Fruit fly (Drosophila melanogaster): ENCODE data around the gene Argk2.

Gene Argk2

dm6 chr3L:9011485-9012389 is 35.5 kb upstream of the Argk2 start (continued):
- TF ChIP-seq cas (GFP tag; IDR thresholded peaks at IDR 0.05) (no peak), CG1602 (GFP tag; optimal IDR thresholded peaks at IDR 0.05) (peak; percentile 66), sr (GFP tag; IDR thresholded peaks at IDR 0.05) (no peak; the same call in 2 of the 3 replicates), CG7271 (tag; optimal IDR thresholded peaks at IDR 0.05) (no peak), prd (optimal IDR thresholded peaks at IDR 0.05) (no peak), prd (GFP tag; IDR thresholded peaks at IDR 0.05) (peak; percentile 90), CG10267 (tag; optimal IDR thresholded peaks at IDR 0.05) (peak; percentile 84), CG17829 (tag; optimal IDR thresholded peaks at IDR 0.05) (peak; percentile 84), CG6765 (GFP tag; optimal IDR thresholded peaks at IDR 0.05) (no peak), CG12659 (GFP tag; optimal IDR thresholded peaks at IDR 0.05) (no peak), CG8281 (tag; optimal IDR thresholded peaks at IDR 0.05) (peak; percentile 57), exex (tag; optimal IDR thresholded peaks at IDR 0.05) (no peak), sqz (GFP tag; optimal IDR thresholded peaks at IDR 0.05) (peak; percentile 65), fd64A (GFP tag; optimal IDR thresholded peaks at IDR 0.05) (peak; percentile 54), CG7786 (GFP tag; optimal IDR thresholded peaks at IDR 0.05) (peak; percentile 70), CG13123 (GFP tag; optimal IDR thresholded peaks at IDR 0.05) (peak; percentile 52), Jarid2 (GFP tag; optimal IDR thresholded peaks at IDR 0.05) (peak; percentile 6), CG18011 (GFP tag; optimal IDR thresholded peaks at IDR 0.05) (no peak), CG34224 (GFP tag; IDR thresholded peaks at IDR 0.05; ENCODE audit: partially characterized antibody) (no peak), CG2199 (GFP tag; IDR thresholded peaks at IDR 0.05) (peak; percentile 85; the same call in 2 of the 3 replicates), Elba2 (GFP tag; optimal IDR thresholded peaks at IDR 0.05) (peak; percentile 24), CG11504 (tag; optimal IDR thresholded peaks at IDR 0.05) (peak; percentile 67), CG5953 (GFP tag; IDR thresholded peaks at IDR 0.05) (peak; percentile 45; the same call in 1 of the 2 replicates), Sox100B (GFP tag; optimal IDR thresholded peaks at IDR 0.05) (peak; percentile 64), Dp (GFP tag; optimal IDR thresholded peaks at IDR 0.05) (no peak), CG5245 (GFP tag; optimal IDR thresholded peaks at IDR 0.05) (peak; percentile 67), Ada2b (GFP tag; IDR thresholded peaks at IDR 0.05) (peak; percentile 58), sens (GFP tag) (peak; percentile 98), disco-r (GFP tag; optimal IDR thresholded peaks at IDR 0.05) (peak; percentile 34), CG11398 (GFP tag; optimal IDR thresholded peaks at IDR 0.05) (peak; percentile 16), wdn (GFP tag; IDR thresholded peaks at IDR 0.05) (no peak), gem (tag; optimal IDR thresholded peaks at IDR 0.05) (peak; percentile 84), CG32767 (GFP tag; IDR thresholded peaks at IDR 0.05) (0 out of 2 replicates have a peak, but pooled peaks have one; percentile 43), CG1529 (GFP tag; optimal IDR thresholded peaks at IDR 0.05) (peak; percentile 49), CG4328 (GFP tag; optimal IDR thresholded peaks at IDR 0.05) (peak; percentile 36), CG10959 (GFP tag; IDR thresholded peaks at IDR 0.05) (peak; percentile 95), mirr (GFP tag; optimal IDR thresholded peaks at IDR 0.05) (no peak), NfI (GFP tag; optimal IDR thresholded peaks at IDR 0.05) (no peak), Oli (tag; optimal IDR thresholded peaks at IDR 0.05) (peak; percentile 69), CG42726 (GFP tag; IDR thresholded peaks at IDR 0.05; ENCODE audit: partially characterized antibody) (no peak), CG17361 (GFP tag; IDR thresholded peaks at IDR 0.05) (peak; percentile 74; the same call in 2 of the 3 replicates), klu (GFP tag; IDR thresholded peaks at IDR 0.05) (peak; percentile 55; the same call in 1 of the 2 replicates), ase (GFP tag; IDR thresholded peaks at IDR 0.05) (peak; percentile 66; the same call in 1 of the 3 replicates), nmo (GFP tag; optimal IDR thresholded peaks at IDR 0.05) (peak; percentile 83), CG13624 (GFP tag; optimal IDR thresholded peaks at IDR 0.05) (peak; percentile 67), odd (GFP tag; optimal IDR thresholded peaks at IDR 0.05) (peak; percentile 23), Dip2 (GFP tag; IDR thresholded peaks at IDR 0.05) (no peak), sob (GFP tag; IDR thresholded peaks at IDR 0.05) (peak; percentile 69), Fer2 (tag; optimal IDR thresholded peaks at IDR 0.05) (no peak)
